Worm (Caenorhabditis elegans): Measurements from ENCODE around the gene Y57A10A.5.

- TF ChIP-seq pqm-1 (tag; optimal IDR thresholded peaks at IDR 0.05) (no peak), elt-3 (tag; optimal IDR thresholded peaks at IDR 0.05) (no peak), zag-1 (tag; optimal IDR thresholded peaks at IDR 0.05) (no peak), ztf-11 (tag; optimal IDR thresholded peaks at IDR 0.05) (no peak), snpc-4 (tag; optimal IDR thresholded peaks at IDR 0.05) (no peak), nhr-25 (tag; optimal IDR thresholded peaks at IDR 0.05) (no peak), aly-2 (tag; optimal IDR thresholded peaks at IDR 0.05) (no peak), fos-1 (tag; optimal IDR thresholded peaks at IDR 0.05) (no peak), ztf-4 (tag; optimal IDR thresholded peaks at IDR 0.05) (no peak), nhr-12 (tag; optimal IDR thresholded peaks at IDR 0.05) (no peak), sea-2 (GFP tag; optimal IDR thresholded peaks at IDR 0.05) (no peak), mdl-1 (tag; optimal IDR thresholded peaks at IDR 0.05) (no peak)
Measured at ce11 chrII:12110997-12111396, 43.3 kb upstream of the Y57A10A.5 start.
